Fruit fly (Drosophila melanogaster): Measurements from ENCODE around the gene Flacc.
A peak's percentile ranks its signal among the peaks of the same experiment; 100 is the strongest.

The Flacc gene

DNA sequence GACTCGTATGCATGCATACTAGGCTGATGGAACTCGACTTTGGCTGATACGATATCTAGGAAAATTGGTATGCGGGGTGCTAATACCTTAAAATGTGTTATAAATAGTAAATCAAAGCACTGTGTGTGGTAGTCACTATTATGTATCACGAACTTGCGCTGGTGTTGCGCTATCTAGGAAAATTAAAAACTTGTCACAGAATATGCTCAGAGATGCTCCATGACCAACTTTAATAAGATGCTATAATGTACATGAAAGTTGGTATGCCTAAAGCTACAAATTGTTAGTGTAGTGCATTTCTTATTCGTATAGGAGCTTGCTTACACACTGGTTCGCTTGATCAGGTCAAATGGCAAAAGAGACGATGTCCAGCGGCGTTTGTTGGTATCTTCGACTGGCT, 17.4 kb upstream of the Flacc start (continued):
- TF ChIP-seq sens (GFP tag) (peak; percentile 59), lbe (GFP tag; optimal IDR thresholded peaks at IDR 0.05) (no peak), CG14710 (tag; optimal IDR thresholded peaks at IDR 0.05) (peak; percentile 44), Dll (GFP tag; IDR thresholded peaks at IDR 0.05; ENCODE audit: partially characterized antibody) (no peak), Lim3 (GFP tag; IDR thresholded peaks at IDR 0.05) (no peak), CG12219 (GFP tag; optimal IDR thresholded peaks at IDR 0.05) (peak; percentile 26), Hr78 (GFP tag; optimal IDR thresholded peaks at IDR 0.05) (peak in 1 of 2 experiments; percentile 39), row (GFP tag; IDR thresholded peaks at IDR 0.05) (peak; percentile 25; the same call in 1 of the 3 replicates), abd-A (tag; optimal IDR thresholded peaks at IDR 0.05) (no peak), Antp (GFP tag; optimal IDR thresholded peaks at IDR 0.05) (peak; percentile 3), Max (GFP tag; optimal IDR thresholded peaks at IDR 0.05) (no peak), vfl (GFP tag; optimal IDR thresholded peaks at IDR 0.05) (no peak), CG2678 (tag; optimal IDR thresholded peaks at IDR 0.05) (peak; percentile 46), lola (GFP tag; optimal IDR thresholded peaks at IDR 0.05) (peak in 1 of 3 experiments; percentile 77), CG10979 (tag; optimal IDR thresholded peaks at IDR 0.05) (peak; percentile 66), Aef1 (GFP tag; IDR thresholded peaks at IDR 0.05) (no peak), wek (GFP tag; optimal IDR thresholded peaks at IDR 0.05) (no peak), pb (GFP tag; optimal IDR thresholded peaks at IDR 0.05) (no peak), fu2 (GFP tag; optimal IDR thresholded peaks at IDR 0.05) (no peak), MBD-R2 (GFP tag; IDR thresholded peaks at IDR 0.05) (no peak), chm (GFP tag; IDR thresholded peaks at IDR 0.05) (no peak), Dp (GFP tag; optimal IDR thresholded peaks at IDR 0.05) (no peak), Dbx (GFP tag; IDR thresholded peaks at IDR 0.05) (no peak), grn (GFP tag; optimal IDR thresholded peaks at IDR 0.05) (no peak), knrl (GFP tag; IDR thresholded peaks at IDR 0.05; ENCODE audit: partially characterized antibody) (no peak), da (GFP tag; optimal IDR thresholded peaks at IDR 0.05) (no peak), Atf-2 (GFP tag; optimal IDR thresholded peaks at IDR 0.05) (no peak), az2 (GFP tag; optimal IDR thresholded peaks at IDR 0.05) (peak; percentile 6), dmrt99B (tag; optimal IDR thresholded peaks at IDR 0.05) (peak; percentile 21), sd (tag; optimal IDR thresholded peaks at IDR 0.05) (no peak), fd3F (GFP tag; optimal IDR thresholded peaks at IDR 0.05) (no peak), CG10462 (GFP tag; optimal IDR thresholded peaks at IDR 0.05) (no peak), her (GFP tag; optimal IDR thresholded peaks at IDR 0.05) (no peak), Doc3 (GFP tag; IDR thresholded peaks at IDR 0.05; ENCODE audit: partially characterized antibody) (no peak), otp (GFP tag; IDR thresholded peaks at IDR 0.05) (no peak), CG17361 (GFP tag; IDR thresholded peaks at IDR 0.05) (peak; percentile 65; the same call in 2 of the 3 replicates), CG17829 (tag; optimal IDR thresholded peaks at IDR 0.05) (peak; percentile 11), CG10366 (GFP tag; IDR thresholded peaks at IDR 0.05) (no peak), bcd (GFP tag; optimal IDR thresholded peaks at IDR 0.05) (no peak), CG7987 (GFP tag; optimal IDR thresholded peaks at IDR 0.05) (no peak), CG11504 (tag; optimal IDR thresholded peaks at IDR 0.05) (peak; percentile 33), nmo (GFP tag; optimal IDR thresholded peaks at IDR 0.05) (peak; percentile 67), CG17912 (GFP tag; optimal IDR thresholded peaks at IDR 0.05) (no peak), CG4424 (GFP tag; optimal IDR thresholded peaks at IDR 0.05) (no peak), CG9727 (GFP tag; optimal IDR thresholded peaks at IDR 0.05) (peak; percentile 18), ATbp (GFP tag; optimal IDR thresholded peaks at IDR 0.05) (peak; percentile 11), twi (tag; optimal IDR thresholded peaks at IDR 0.05) (no peak), Pdp1 (GFP tag; optimal IDR thresholded peaks at IDR 0.05) (peak in 1 of 2 experiments; percentile 23), CG33213 (GFP tag; optimal IDR thresholded peaks at IDR 0.05) (no peak), CG2120 (GFP tag; optimal IDR thresholded peaks at IDR 0.05) (no peak), CG3847 (GFP tag; IDR thresholded peaks at IDR 0.05) (no peak)
